Fruit fly (Drosophila melanogaster) whole organism, embryonic: ENCODE results near the gene CG17549.

Experiments used
- Bteb2 ChIP-seq: fragments of 200-800 bp; sonication (Bioruptor generic); optimal IDR thresholded peaks from 2 replicates; lab custom pipeline; 2016; ENCODE audit warnings: missing biosample characterization, missing genetic modification characterization
- CG11696 ChIP-seq: fragments of 200-800 bp; sonication (Bioruptor generic); IDR thresholded peaks from 2 replicates; pipeline ENCODE4 v1.3.6; 2022; ENCODE audit warnings: missing biosample characterization, missing genetic modification characterization
- CG13123 ChIP-seq: fragments of 200-800 bp; sonication (Bioruptor generic); optimal IDR thresholded peaks from 2 replicates; lab custom pipeline; 2016; ENCODE audit warnings: missing biosample characterization, missing genetic modification characterization
- CG15269 ChIP-seq: fragments of 200-800 bp; sonication (Bioruptor generic); optimal IDR thresholded peaks from 2 replicates; lab custom pipeline; 2018; ENCODE audit warnings: missing biosample characterization, mild to moderate bottlenecking, missing genetic modification characterization, moderate library complexity
- CG15479 ChIP-seq: fragments of 200-800 bp; sonication (Bioruptor generic); optimal IDR thresholded peaks from 3 replicates; lab custom pipeline; 2019; ENCODE audit warnings: missing biosample characterization, mild to moderate bottlenecking, missing genetic modification characterization, moderate library complexity
- CG17385 ChIP-seq: fragments of 200-800 bp; sonication (Bioruptor generic); optimal IDR thresholded peaks from 3 replicates; lab custom pipeline; 2018; ENCODE audit warnings: missing biosample characterization, mild to moderate bottlenecking, missing genetic modification characterization
- CG17612 ChIP-seq: fragments of 200-800 bp; sonication (Bioruptor generic); IDR thresholded peaks from 2 replicates; pipeline ENCODE4 v1.3.6; 2022; ENCODE audit warnings: missing biosample characterization, missing genetic modification characterization
- CG17802 ChIP-seq: fragments of 200-800 bp; sonication (Bioruptor generic); optimal IDR thresholded peaks from 2 replicates; lab custom pipeline; 2018; ENCODE audit warnings: missing biosample characterization, mild to moderate bottlenecking, missing genetic modification characterization, moderate library complexity
- CG18619 ChIP-seq: fragments of 200-800 bp; sonication (Bioruptor generic); optimal IDR thresholded peaks from 3 replicates; lab custom pipeline; 2017; ENCODE audit warnings: missing biosample characterization, mild to moderate bottlenecking, missing genetic modification characterization
- CG18764 ChIP-seq: fragments of 200-800 bp; sonication (Bioruptor generic); optimal IDR thresholded peaks from 3 replicates; lab custom pipeline; 2016; ENCODE audit warnings: missing biosample characterization, missing genetic modification characterization
- CG30403 ChIP-seq: fragments of 200-800 bp; sonication (Bioruptor generic); optimal IDR thresholded peaks from 3 replicates; lab custom pipeline; 2016; ENCODE audit warnings: missing biosample characterization, missing genetic modification characterization
- CG3065 ChIP-seq: fragments of 200-800 bp; sonication (Bioruptor generic); optimal IDR thresholded peaks from 2 replicates; lab custom pipeline; 2016; ENCODE audit warnings: missing biosample characterization, missing genetic modification characterization
- CG3407 ChIP-seq: fragments of 200-800 bp; sonication (Bioruptor generic); optimal IDR thresholded peaks from 2 replicates; lab custom pipeline; 2018; ENCODE audit warnings: missing biosample characterization, mild to moderate bottlenecking, missing genetic modification characterization
- CG42726 ChIP-seq: fragments of 200-800 bp; sonication (Bioruptor generic); IDR thresholded peaks from 2 replicates; pipeline ENCODE4 v1.3.6; 2022; ENCODE audit warnings: missing biosample characterization, missing genetic modification characterization; ENCODE audit not compliant: partially characterized antibody
- CG7745 ChIP-seq: fragments of 200-800 bp; sonication (Bioruptor generic); optimal IDR thresholded peaks from 2 replicates; lab custom pipeline; 2018; ENCODE audit warnings: missing biosample characterization, mild to moderate bottlenecking, missing genetic modification characterization, moderate library complexity
- CHES-1-like ChIP-seq: fragments of 200-800 bp; sonication (Bioruptor generic); optimal IDR thresholded peaks from 2 replicates; lab custom pipeline; 2016; ENCODE audit warnings: missing biosample characterization, missing genetic modification characterization
- Chrac-16 ChIP-seq: fragments of 200-800 bp; sonication (Bioruptor generic); optimal IDR thresholded peaks from 3 replicates; lab custom pipeline; 2016; ENCODE audit warnings: missing biosample characterization, missing genetic modification characterization
- Dad ChIP-seq: fragments of 200-800 bp; sonication (Bioruptor generic); optimal IDR thresholded peaks from 3 replicates; lab custom pipeline; 2016; ENCODE audit warnings: missing biosample characterization, missing genetic modification characterization
- Dbx ChIP-seq: fragments of 200-800 bp; sonication (Bioruptor generic); IDR thresholded peaks from 3 replicates; pipeline ENCODE4 v1.3.6; 2022; ENCODE audit warnings: missing biosample characterization, missing genetic modification characterization
- Drgx ChIP-seq: fragments of 200-800 bp; sonication (Bioruptor generic); IDR thresholded peaks from 2 replicates; pipeline ENCODE4 v1.3.6; 2022; ENCODE audit warnings: missing biosample characterization, missing genetic modification characterization
- Gug ChIP-seq: fragments of 200-800 bp; sonication (Bioruptor generic); IDR thresholded peaks from 4 replicates; pipeline ENCODE4 v1.3.6; 2022; ENCODE audit warnings: missing biosample characterization, missing genetic modification characterization
- H15 ChIP-seq: fragments of 200-800 bp; sonication (Bioruptor generic); IDR thresholded peaks from 3 replicates; pipeline ENCODE4 v1.3.6; 2022; ENCODE audit warnings: missing biosample characterization, missing genetic modification characterization
- Hey ChIP-seq: fragments of 200-800 bp; sonication (Bioruptor generic); optimal IDR thresholded peaks from 3 replicates; lab custom pipeline; 2018; ENCODE audit warnings: missing biosample characterization, mild to moderate bottlenecking, missing genetic modification characterization
- HmgZ ChIP-seq: fragments of 200-800 bp; sonication (Bioruptor generic); optimal IDR thresholded peaks from 2 replicates; lab custom pipeline; 2018; ENCODE audit warnings: missing biosample characterization, mild to moderate bottlenecking, missing genetic modification characterization
- Kr ChIP-seq: fragments of 200-800 bp; sonication (Bioruptor generic); optimal IDR thresholded peaks from 2 replicates; lab custom pipeline; 2017; ENCODE audit warnings: missing biosample characterization, mild to moderate bottlenecking, missing genetic modification characterization
- Lpt ChIP-seq: fragments of >200 bp; optimal IDR thresholded peaks from 2 replicates; lab custom pipeline; 2018; ENCODE audit warnings: missing biosample characterization, missing genetic modification characterization
- Med ChIP-seq: fragments of 200-800 bp; sonication (Bioruptor generic); peaks from one replicate; lab custom pipeline; 2016; ENCODE audit warnings: missing biosample characterization, missing genetic modification characterization, mild to moderate bottlenecking, inconsistent platforms, moderate library complexity
- Nf-YB ChIP-seq: fragments of 200-800 bp; sonication (Bioruptor generic); optimal IDR thresholded peaks from 3 replicates; lab custom pipeline; 2019; ENCODE audit warnings: missing biosample characterization, mild to moderate bottlenecking, missing genetic modification characterization, moderate library complexity
- Ptx1 ChIP-seq: fragments of 200-800 bp; sonication (Bioruptor generic); IDR thresholded peaks from 2 replicates; pipeline ENCODE4 v1.3.6; 2022; ENCODE audit warnings: missing biosample characterization, missing genetic modification characterization
- Rx ChIP-seq: fragments of 200-800 bp; sonication (Bioruptor generic); IDR thresholded peaks from 2 replicates; pipeline ENCODE4 v1.3.6; 2022; ENCODE audit warnings: missing biosample characterization, missing genetic modification characterization
- Sox100B ChIP-seq: fragments of 200-800 bp; sonication (Bioruptor generic); optimal IDR thresholded peaks from 3 replicates; lab custom pipeline; 2018; ENCODE audit warnings: missing biosample characterization, mild to moderate bottlenecking, missing genetic modification characterization
- Sry-β ChIP-seq: fragments of 200-800 bp; sonication (Bioruptor generic); optimal IDR thresholded peaks from 2 replicates; lab custom pipeline; 2018; ENCODE audit warnings: missing biosample characterization, mild to moderate bottlenecking, missing genetic modification characterization, moderate library complexity
- Tbp ChIP-seq: fragments of >200 bp; optimal IDR thresholded peaks from 2 replicates; lab custom pipeline; 2018; ENCODE audit warnings: missing biosample characterization, missing genetic modification characterization
- ab ChIP-seq: fragments of 200-800 bp; sonication (Bioruptor generic); optimal IDR thresholded peaks from 2 replicates; lab custom pipeline; 2016; ENCODE audit warnings: missing biosample characterization, missing genetic modification characterization
- ac ChIP-seq: fragments of 200-800 bp; sonication (Bioruptor generic); optimal IDR thresholded peaks from 3 replicates; lab custom pipeline; 2017; ENCODE audit warnings: missing biosample characterization, mild to moderate bottlenecking, missing genetic modification characterization
- bsh ChIP-seq, 2 experiments: fragments of 200-800 bp; sonication (Bioruptor generic); optimal IDR thresholded peaks; 2 replicates each; lab custom pipeline; 2017 to 2018; ENCODE audit warnings: mild to moderate bottlenecking in 2 of 2, missing biosample characterization in 2 of 2, missing genetic modification characterization in 2 of 2, moderate library complexity in 1 of 2
- cad ChIP-seq: fragments of >200 bp; optimal IDR thresholded peaks from 2 replicates; lab custom pipeline; 2017; ENCODE audit warnings: missing biosample characterization, missing genetic modification characterization
- corto ChIP-seq: fragments of 200-800 bp; sonication (Bioruptor generic); optimal IDR thresholded peaks from 2 replicates; lab custom pipeline; 2016; ENCODE audit warnings: missing biosample characterization, mild to moderate bottlenecking, missing genetic modification characterization, moderate library complexity
- disco-r ChIP-seq: fragments of 200-800 bp; sonication (Bioruptor generic); optimal IDR thresholded peaks from 2 replicates; lab custom pipeline; 2016; ENCODE audit warnings: missing biosample characterization, missing genetic modification characterization
- ewg ChIP-seq: fragments of 200-800 bp; sonication (Bioruptor generic); optimal IDR thresholded peaks from 3 replicates; lab custom pipeline; 2017; ENCODE audit warnings: mild to moderate bottlenecking, missing biosample characterization, missing genetic modification reagents, missing genetic modification characterization
- eyg ChIP-seq: fragments of 200-800 bp; sonication (Bioruptor generic); optimal IDR thresholded peaks from 3 replicates; lab custom pipeline; 2016; ENCODE audit warnings: missing biosample characterization, missing genetic modification characterization
- fd96Cb ChIP-seq: fragments of 200-800 bp; sonication (Bioruptor generic); optimal IDR thresholded peaks from 2 replicates; lab custom pipeline; 2018; ENCODE audit warnings: missing biosample characterization, mild to moderate bottlenecking, missing genetic modification characterization, moderate library complexity
- fru ChIP-seq: fragments of >200 bp; optimal IDR thresholded peaks from 2 replicates; lab custom pipeline; 2017
- jing ChIP-seq: fragments of 200-800 bp; sonication (Bioruptor generic); optimal IDR thresholded peaks from 2 replicates; lab custom pipeline; 2018; ENCODE audit warnings: missing biosample characterization, mild to moderate bottlenecking, missing genetic modification characterization
- kah ChIP-seq: fragments of 200-800 bp; sonication (Bioruptor generic); optimal IDR thresholded peaks from 2 replicates; lab custom pipeline; 2018; ENCODE audit warnings: missing biosample characterization, mild to moderate bottlenecking, missing genetic modification characterization
- klu ChIP-seq: fragments of 200-800 bp; sonication (Bioruptor generic); IDR thresholded peaks from 2 replicates; pipeline ENCODE4 v1.3.6; 2022; ENCODE audit warnings: missing biosample characterization, missing genetic modification characterization
- lmd ChIP-seq: fragments of 200-800 bp; sonication (Bioruptor generic); IDR thresholded peaks from 2 replicates; pipeline ENCODE4 v1.3.6; 2022; ENCODE audit warnings: missing biosample characterization, missing genetic modification characterization
- p53 ChIP-seq: fragments of 200-800 bp; sonication (Bioruptor generic); optimal IDR thresholded peaks from 2 replicates; lab custom pipeline; 2016; ENCODE audit warnings: missing biosample characterization, missing genetic modification characterization
- sens ChIP-seq: fragments of 200-800 bp; sonication (Bioruptor generic); peaks from one replicate; lab custom pipeline; 2016; ENCODE audit warnings: missing biosample characterization, missing genetic modification characterization
- toy ChIP-seq: fragments of 200-800 bp; sonication (Bioruptor generic); IDR thresholded peaks from 2 replicates; pipeline ENCODE4 v1.3.6; 2022; ENCODE audit warnings: missing biosample characterization, missing genetic modification characterization
- unpg ChIP-seq: fragments of 200-800 bp; sonication (Bioruptor generic); optimal IDR thresholded peaks from 3 replicates; lab custom pipeline; 2018; ENCODE audit warnings: missing biosample characterization, mild to moderate bottlenecking, missing genetic modification characterization, moderate library complexity
- wdn ChIP-seq: fragments of 200-800 bp; sonication (Bioruptor generic); IDR thresholded peaks from 2 replicates; pipeline ENCODE4 v1.3.6; 2022; ENCODE audit warnings: missing biosample characterization, missing genetic modification characterization
- zf30C ChIP-seq: fragments of 200-800 bp; sonication (Bioruptor generic); optimal IDR thresholded peaks from 3 replicates; lab custom pipeline; 2018; ENCODE audit warnings: missing biosample characterization, mild to moderate bottlenecking, missing genetic modification characterization

The CG17549 gene

dm6 chr2L:19376145-19376544 is 13.7 kb downstream of the CG17549 start (continued):
- TF ChIP-seq Drgx (GFP tag; lab: Robert Waterston, UW): peak; percentile 80
- no peak for TF ChIP-seq CG42726 (GFP tag; lab: Robert Waterston, UW)
- no peak for TF ChIP-seq corto (GFP tag; lab: Kevin White, UChicago)
- TF ChIP-seq jing (GFP tag; lab: Kevin White, UChicago): no peak
- no peak for TF ChIP-seq HmgZ (tag; lab: Kevin White, UChicago)
- no peak for TF ChIP-seq CHES-1-like
- TF ChIP-seq CG7745: no peak
- TF ChIP-seq CG13123 (GFP tag; lab: Kevin White, UChicago): no peak
- TF ChIP-seq cad (GFP tag; lab: Kevin White, UChicago): no peak
- peak; percentile 75 for TF ChIP-seq Med (GFP tag; lab: Kevin White, UChicago)
- TF ChIP-seq kah (GFP tag; lab: Kevin White, UChicago): no peak
- no peak for TF ChIP-seq fru (lab: Kevin White, UChicago)
- TF ChIP-seq Sox100B: no peak
- no peak for TF ChIP-seq Dad (GFP tag; lab: Kevin White, UChicago)
- no peak for TF ChIP-seq CG3065 (GFP tag; lab: Kevin White, UChicago)
- TF ChIP-seq sens: peak; percentile 76
- TF ChIP-seq Ptx1 (GFP tag; lab: Robert Waterston, UW): peak; percentile 27; the same call in 1 of the 2 replicates
- no peak for TF ChIP-seq CG11696 (GFP tag; lab: Robert Waterston, UW)
- peak in 1 of 2 experiments; percentile 56 for TF ChIP-seq bsh (GFP tag; optimal IDR thresholded peaks at IDR 0.05; lab: Kevin White, UChicago)
- no peak for TF ChIP-seq CG17802 (tag; lab: Kevin White, UChicago)
- no peak for TF ChIP-seq CG17385
- no peak for TF ChIP-seq ac (GFP tag; lab: Kevin White, UChicago)
- TF ChIP-seq Sry-β (GFP tag; lab: Kevin White, UChicago): no peak
- TF ChIP-seq Bteb2 (GFP tag; lab: Kevin White, UChicago): no peak
- TF ChIP-seq CG3407 (GFP tag; lab: Kevin White, UChicago): no peak
- TF ChIP-seq Gug (GFP tag; lab: Robert Waterston, UW): no peak
- TF ChIP-seq ab (GFP tag; lab: Kevin White, UChicago): no peak
- TF ChIP-seq CG17612 (GFP tag; lab: Robert Waterston, UW): no peak
- TF ChIP-seq CG18619 (GFP tag; lab: Kevin White, UChicago): no peak
- no peak; the same call in 1 of the 2 replicates for TF ChIP-seq lmd
- TF ChIP-seq CG18764 (GFP tag; lab: Kevin White, UChicago): peak; percentile 4
- TF ChIP-seq CG15269: no peak
- no peak for TF ChIP-seq CG15479 (GFP tag; lab: Kevin White, UChicago)
- TF ChIP-seq eyg (GFP tag; lab: Kevin White, UChicago): no peak
- no peak for TF ChIP-seq wdn (GFP tag; lab: Robert Waterston, UW)
- no peak for TF ChIP-seq Dbx (GFP tag; lab: Robert Waterston, UW)
- TF ChIP-seq zf30C: no peak
- peak; percentile 1 for TF ChIP-seq ewg
- TF ChIP-seq p53: no peak
- no peak for TF ChIP-seq Tbp
- TF ChIP-seq Nf-YB (GFP tag; lab: Kevin White, UChicago): no peak
- TF ChIP-seq H15 (GFP tag; lab: Robert Waterston, UW): peak; percentile 34; the same call in 1 of the 3 replicates
- TF ChIP-seq Rx: peak; percentile 17; the same call in 1 of the 2 replicates
- peak; percentile 48 for TF ChIP-seq fd96Cb (tag; lab: Kevin White, UChicago)
- TF ChIP-seq Hey (tag; lab: Kevin White, UChicago): no peak
- TF ChIP-seq Chrac-16: no peak
- TF ChIP-seq Kr (GFP tag; lab: Kevin White, UChicago): no peak
- no peak for TF ChIP-seq Lpt (GFP tag; lab: Kevin White, UChicago)
- peak; percentile 46 for TF ChIP-seq unpg (GFP tag; lab: Kevin White, UChicago)
- no peak for TF ChIP-seq disco-r (GFP tag; lab: Kevin White, UChicago)
- TF ChIP-seq toy: no peak
- TF ChIP-seq CG30403 (GFP tag; lab: Kevin White, UChicago): peak; percentile 13
- TF ChIP-seq klu (GFP tag; lab: Robert Waterston, UW): no peak
